6 fruit fly cellular contexts compared by ENCODE assay signal in genomic region chrX:3677847-3678411, dm6.
TF ChIP-seq lines count a peak whose summit lies in the region.

No protein-coding gene starts in this region.

- peak; percentile 14 for TF ChIP-seq CTCF in whole organism, embryonic (GFP tag; optimal IDR thresholded peaks at IDR 0.05; lab: Kevin White, UChicago)

TF ChIP-seq in whole organism, 6 proteins besides CTCF, POLR2A, EP300 and RAD21:
- TF ChIP-seq pan (optimal IDR thresholded peaks at IDR 0.05; lab: Kevin White, UChicago) (no peak), Dll (optimal IDR thresholded peaks at IDR 0.05; lab: Kevin White, UChicago) (peak; percentile 20)

TF ChIP-seq in whole organism, adult, 20 proteins besides CTCF, POLR2A, EP300 and RAD21 (continues in another document):
- TF ChIP-seq Mnt (GFP tag; optimal IDR thresholded peaks at IDR 0.05; lab: Kevin White, UChicago) (no peak), Crg-1 (GFP tag; optimal IDR thresholded peaks at IDR 0.05; lab: Kevin White, UChicago) (no peak), ovo (GFP tag; optimal IDR thresholded peaks at IDR 0.05; lab: Kevin White, UChicago) (peak; percentile 13), cnc (optimal IDR thresholded peaks at IDR 0.05; lab: Kevin White, UChicago) (no peak), CG14711 (tag; optimal IDR thresholded peaks at IDR 0.05; lab: Kevin White, UChicago) (peak; percentile 87), CG7101 (tag; optimal IDR thresholded peaks at IDR 0.05; lab: Kevin White, UChicago) (peak; percentile 85), CG5204 (GFP tag; optimal IDR thresholded peaks at IDR 0.05; lab: Kevin White, UChicago) (no peak), bab1 (GFP tag; optimal IDR thresholded peaks at IDR 0.05; lab: Kevin White, UChicago) (peak; percentile 79), CG12768 (GFP tag; optimal IDR thresholded peaks at IDR 0.05; lab: Kevin White, UChicago) (peak; percentile 38), pad (GFP tag; optimal IDR thresholded peaks at IDR 0.05; lab: Kevin White, UChicago) (peak; percentile 86), CG11617 (GFP tag; optimal IDR thresholded peaks at IDR 0.05; lab: Kevin White, UChicago) (peak; percentile 84), CG33017 (tag; optimal IDR thresholded peaks at IDR 0.05; lab: Kevin White, UChicago) (peak; percentile 78), CG1620 (GFP tag; optimal IDR thresholded peaks at IDR 0.05; lab: Kevin White, UChicago) (no peak), Hr96 (GFP tag; optimal IDR thresholded peaks at IDR 0.05; lab: Kevin White, UChicago) (no peak), CG7045 (GFP tag; optimal IDR thresholded peaks at IDR 0.05; lab: Kevin White, UChicago) (peak; percentile 36), Clk (GFP tag; optimal IDR thresholded peaks at IDR 0.05; lab: Kevin White, UChicago) (no peak), toe (GFP tag; optimal IDR thresholded peaks at IDR 0.05; lab: Kevin White, UChicago) (no peak), cic (GFP tag; optimal IDR thresholded peaks at IDR 0.05; lab: Kevin White, UChicago) (peak; percentile 24)

TF ChIP-seq in whole organism, embryonic, 481 proteins besides CTCF, POLR2A, EP300 and RAD21 (continues in another document):
- TF ChIP-seq CG11723 (GFP tag; optimal IDR thresholded peaks at IDR 0.05; lab: Kevin White, UChicago) (peak; percentile 78), mam (GFP tag; optimal IDR thresholded peaks at IDR 0.05; lab: Kevin White, UChicago) (no peak), CG3407 (GFP tag; optimal IDR thresholded peaks at IDR 0.05; lab: Kevin White, UChicago) (peak; percentile 85), disco-r (GFP tag; optimal IDR thresholded peaks at IDR 0.05; lab: Kevin White, UChicago) (no peak), CG7372 (GFP tag; IDR thresholded peaks at IDR 0.05; lab: Robert Waterston, UW) (no peak), HHEX (GFP tag; optimal IDR thresholded peaks at IDR 0.05; lab: Kevin White, UChicago) (peak; percentile 84), CG17328 (GFP tag; IDR thresholded peaks at IDR 0.05; lab: Robert Waterston, UW) (peak; percentile 54), gsb (GFP tag; IDR thresholded peaks at IDR 0.05; lab: Robert Waterston, UW) (no peak), CG4360 (GFP tag; IDR thresholded peaks at IDR 0.05; lab: Robert Waterston, UW) (no peak), CG15696 (tag; optimal IDR thresholded peaks at IDR 0.05; lab: Kevin White, UChicago) (peak; percentile 49), dmrt99B (tag; optimal IDR thresholded peaks at IDR 0.05; lab: Kevin White, UChicago) (peak; percentile 93), run (tag; optimal IDR thresholded peaks at IDR 0.05; lab: Kevin White, UChicago) (peak; percentile 68), CG17385 (GFP tag; optimal IDR thresholded peaks at IDR 0.05; lab: Kevin White, UChicago) (peak; percentile 99), MTF-1 (GFP tag; optimal IDR thresholded peaks at IDR 0.05; lab: Kevin White, UChicago; ENCODE audit: borderline replicate concordance) (peak; percentile 23), sr (GFP tag; IDR thresholded peaks at IDR 0.05; lab: Robert Waterston, UW) (no peak), Hey (tag; optimal IDR thresholded peaks at IDR 0.05; lab: Kevin White, UChicago) (no peak), prd (optimal IDR thresholded peaks at IDR 0.05; lab: Kevin White, UChicago) (no peak), prd (GFP tag; IDR thresholded peaks at IDR 0.05; lab: Robert Waterston, UW) (peak; percentile 78), vfl (GFP tag; optimal IDR thresholded peaks at IDR 0.05; lab: Kevin White, UChicago) (no peak)

TF ChIP-seq in whole organism, prepupa, 60 proteins besides CTCF, POLR2A, EP300 and RAD21 (continues in another document):
- TF ChIP-seq Eip78C (GFP tag; lab: Kevin White, UChicago) = peak; percentile 91
- TF ChIP-seq fd59A (GFP tag; optimal IDR thresholded peaks at IDR 0.05; lab: Kevin White, UChicago) = peak; percentile 80
- TF ChIP-seq vri (GFP tag; optimal IDR thresholded peaks at IDR 0.05; lab: Kevin White, UChicago) = peak; percentile 57
- peak; percentile 90 for TF ChIP-seq Ets96B (tag; optimal IDR thresholded peaks at IDR 0.05; lab: Kevin White, UChicago)
- TF ChIP-seq Sox15 (GFP tag; optimal IDR thresholded peaks at IDR 0.05; lab: Kevin White, UChicago) = peak; percentile 86
- peak; percentile 90 for TF ChIP-seq CG16779 (tag; optimal IDR thresholded peaks at IDR 0.05; lab: Kevin White, UChicago)
- peak; percentile 78 for TF ChIP-seq topi (GFP tag; optimal IDR thresholded peaks at IDR 0.05; lab: Kevin White, UChicago)
- TF ChIP-seq CG3032 (tag; optimal IDR thresholded peaks at IDR 0.05; lab: Kevin White, UChicago) = peak; percentile 92
- peak; percentile 73 for TF ChIP-seq cyc (GFP tag; optimal IDR thresholded peaks at IDR 0.05; lab: Kevin White, UChicago)
- peak; percentile 87 for TF ChIP-seq CG6808 (GFP tag; optimal IDR thresholded peaks at IDR 0.05; lab: Kevin White, UChicago)
- peak; percentile 69 for TF ChIP-seq CG6854 (GFP tag; optimal IDR thresholded peaks at IDR 0.05; lab: Kevin White, UChicago)
- peak; percentile 63 for TF ChIP-seq net (GFP tag; optimal IDR thresholded peaks at IDR 0.05; lab: Kevin White, UChicago)
- no peak for TF ChIP-seq fd85E (GFP tag; optimal IDR thresholded peaks at IDR 0.05; lab: Kevin White, UChicago)
- TF ChIP-seq Lpt (GFP tag; optimal IDR thresholded peaks at IDR 0.05; lab: Kevin White, UChicago) = peak; percentile 67
- peak; percentile 57; the same call in 1 of the 3 replicates for TF ChIP-seq eg (GFP tag; IDR thresholded peaks at IDR 0.05; lab: Robert Waterston, UW)
- TF ChIP-seq Blimp-1 (GFP tag; optimal IDR thresholded peaks at IDR 0.05; lab: Kevin White, UChicago) = peak; percentile 87
- peak; percentile 73 for TF ChIP-seq Gug (GFP tag; IDR thresholded peaks at IDR 0.05; lab: Robert Waterston, UW)
- peak; percentile 75 for TF ChIP-seq CG11762 (GFP tag; optimal IDR thresholded peaks at IDR 0.05; lab: Kevin White, UChicago; ENCODE audit: insufficient read depth)
- peak; percentile 91 for TF ChIP-seq spab (GFP tag; optimal IDR thresholded peaks at IDR 0.05; lab: Kevin White, UChicago)

TF ChIP-seq in whole organism, pupa, 21 proteins besides CTCF, POLR2A, EP300 and RAD21 (continues in another document):
- TF ChIP-seq Pif1A (GFP tag; optimal IDR thresholded peaks at IDR 0.05; lab: Kevin White, UChicago) (peak; percentile 34), fd96Ca (GFP tag; IDR thresholded peaks at IDR 0.05; lab: Robert Waterston, UW) (peak; percentile 82), CG9948 (tag; optimal IDR thresholded peaks at IDR 0.05; lab: Kevin White, UChicago) (peak; percentile 94), Ets98B (GFP tag; IDR thresholded peaks at IDR 0.05; lab: Robert Waterston, UW) (no peak; the same call in none of the 2 replicates), CG34367 (tag; optimal IDR thresholded peaks at IDR 0.05; lab: Kevin White, UChicago) (peak; percentile 76), EcR (GFP tag; optimal IDR thresholded peaks at IDR 0.05; lab: Kevin White, UChicago) (no peak), CG14655 (GFP tag; optimal IDR thresholded peaks at IDR 0.05; lab: Kevin White, UChicago) (peak; percentile 96), CG17806 (tag; optimal IDR thresholded peaks at IDR 0.05; lab: Kevin White, UChicago) (peak; percentile 86), Pif1B (GFP tag; optimal IDR thresholded peaks at IDR 0.05; lab: Kevin White, UChicago) (peak; percentile 71), D1 (tag; optimal IDR thresholded peaks at IDR 0.05; lab: Kevin White, UChicago) (peak; percentile 81), CG8301 (tag; optimal IDR thresholded peaks at IDR 0.05; lab: Kevin White, UChicago) (peak; percentile 82), CG32121 (GFP tag; IDR thresholded peaks at IDR 0.05; lab: Robert Waterston, UW) (peak; percentile 61; the same call in 1 of the 2 replicates), CG10348 (GFP tag; IDR thresholded peaks at IDR 0.05; lab: Robert Waterston, UW) (peak; percentile 71; the same call in 1 of the 2 replicates), rn (GFP tag; IDR thresholded peaks at IDR 0.05; lab: Robert Waterston, UW) (no peak), CG8159 (tag; optimal IDR thresholded peaks at IDR 0.05; lab: Kevin White, UChicago) (peak; percentile 95), CG12605 (GFP tag; IDR thresholded peaks at IDR 0.05; lab: Robert Waterston, UW) (peak; percentile 50), CG13204 (GFP tag; optimal IDR thresholded peaks at IDR 0.05; lab: Kevin White, UChicago) (peak; percentile 20), gl (tag; optimal IDR thresholded peaks at IDR 0.05; lab: Kevin White, UChicago) (no peak), Snoo (tag; optimal IDR thresholded peaks at IDR 0.05; lab: Kevin White, UChicago) (peak; percentile 90), CG15710 (tag; optimal IDR thresholded peaks at IDR 0.05; lab: Kevin White, UChicago) (peak; percentile 93)

TF ChIP-seq in whole organism, wandering third instar larva, 38 proteins besides CTCF, POLR2A, EP300 and RAD21 (continues in another document):
- TF ChIP-seq br (GFP tag; optimal IDR thresholded peaks at IDR 0.05; lab: Kevin White, UChicago) (peak; percentile 34), foxo (GFP tag; optimal IDR thresholded peaks at IDR 0.05; lab: Kevin White, UChicago) (peak in 1 of 2 experiments; percentile 82), Hnf4 (GFP tag; optimal IDR thresholded peaks at IDR 0.05; lab: Kevin White, UChicago) (no peak), Dif (GFP tag; optimal IDR thresholded peaks at IDR 0.05; lab: Kevin White, UChicago; ENCODE audit: partially characterized antibody) (peak; percentile 92), dmrt93B (GFP tag; optimal IDR thresholded peaks at IDR 0.05; lab: Kevin White, UChicago) (peak; percentile 95), Jra (GFP tag; optimal IDR thresholded peaks at IDR 0.05; lab: Kevin White, UChicago) (no peak), dl (GFP tag; optimal IDR thresholded peaks at IDR 0.05; lab: Kevin White, UChicago; ENCODE audit: insufficient read depth in 1 of 2, partially characterized antibody in 2 of 2) (peak; percentile 87 to 90), GATAd (GFP tag; optimal IDR thresholded peaks at IDR 0.05; lab: Kevin White, UChicago) (no peak), jim (GFP tag; optimal IDR thresholded peaks at IDR 0.05; lab: Kevin White, UChicago) (no peak), rgr (GFP tag; optimal IDR thresholded peaks at IDR 0.05; lab: Kevin White, UChicago) (peak; percentile 72), N (GFP tag; optimal IDR thresholded peaks at IDR 0.05; lab: Kevin White, UChicago) (no peak), fru (GFP tag; optimal IDR thresholded peaks at IDR 0.05; lab: Kevin White, UChicago) (peak; percentile 79), pan (optimal IDR thresholded peaks at IDR 0.05; lab: Kevin White, UChicago) (no peak), CG9705 (GFP tag; optimal IDR thresholded peaks at IDR 0.05; lab: Kevin White, UChicago) (peak; percentile 30), woc (GFP tag; optimal IDR thresholded peaks at IDR 0.05; lab: Kevin White, UChicago) (peak; percentile 5), Dfd (GFP tag; optimal IDR thresholded peaks at IDR 0.05; lab: Kevin White, UChicago) (peak; percentile 10), psq (GFP tag; optimal IDR thresholded peaks at IDR 0.05; lab: Kevin White, UChicago) (peak; percentile 94), Mio (GFP tag; optimal IDR thresholded peaks at IDR 0.05; lab: Kevin White, UChicago) (no peak), dsf (GFP tag; optimal IDR thresholded peaks at IDR 0.05; lab: Kevin White, UChicago; ENCODE audit: borderline replicate concordance) (no peak), CrebA (GFP tag; optimal IDR thresholded peaks at IDR 0.05; lab: Kevin White, UChicago; ENCODE audit: borderline replicate concordance) (no peak), Sp1 (GFP tag; optimal IDR thresholded peaks at IDR 0.05; lab: Kevin White, UChicago) (peak; percentile 92), Myc (optimal IDR thresholded peaks at IDR 0.05; lab: Kevin White, UChicago) (no peak)
